Fruit fly (Drosophila melanogaster) whole organism, embryonic: ENCODE results near the gene CG5160.

ENCODE experiments used
- Awh ChIP-seq: fragments of 200-800 bp; sonication (Bioruptor generic); IDR thresholded peaks from 2 replicates; pipeline ENCODE4, ENCODE4 v1.3.6; 2022; ENCODE audit warnings: missing biosample characterization, missing genetic modification characterization
- Bdp1 ChIP-seq: fragments of 200-800 bp; sonication (Bioruptor generic); optimal IDR thresholded peaks from 3 replicates; lab custom pipeline; 2016; ENCODE audit warnings: missing biosample characterization, missing genetic modification characterization
- Bgb ChIP-seq: fragments of 200-800 bp; sonication (Bioruptor generic); IDR thresholded peaks from 2 replicates; pipeline ENCODE4 v1.3.6; 2022; ENCODE audit warnings: missing biosample characterization, missing genetic modification characterization; ENCODE audit not compliant: partially characterized antibody
- CG10366 ChIP-seq: fragments of 200-800 bp; sonication (Bioruptor generic); IDR thresholded peaks from 2 replicates; pipeline ENCODE4 v1.3.6; 2022; ENCODE audit warnings: missing biosample characterization, missing genetic modification characterization
- CG10462 ChIP-seq: fragments of 200-800 bp; sonication (Bioruptor generic); optimal IDR thresholded peaks from 2 replicates; lab custom pipeline; 2016; ENCODE audit warnings: missing biosample characterization, missing genetic modification characterization
- CG12104 ChIP-seq: fragments of 200-800 bp; sonication (Bioruptor generic); optimal IDR thresholded peaks from 3 replicates; lab custom pipeline; 2016; ENCODE audit warnings: missing biosample characterization, missing genetic modification characterization
- CG12769 ChIP-seq: fragments of 200-800 bp; sonication (Bioruptor generic); optimal IDR thresholded peaks from 2 replicates; lab custom pipeline; 2019; ENCODE audit warnings: missing biosample characterization, mild to moderate bottlenecking, missing genetic modification characterization, moderate library complexity
- CG12942 ChIP-seq: fragments of 200-800 bp; sonication (Bioruptor generic); optimal IDR thresholded peaks from 3 replicates; lab custom pipeline; 2016; ENCODE audit warnings: missing biosample characterization, missing genetic modification characterization
- CG14710 ChIP-seq: fragments of 200-800 bp; sonication (Bioruptor generic); optimal IDR thresholded peaks from 3 replicates; lab custom pipeline; 2019; ENCODE audit warnings: missing biosample characterization, mild to moderate bottlenecking, missing genetic modification characterization, moderate library complexity
- CG16779 ChIP-seq: fragments of 200-800 bp; sonication (Bioruptor generic); IDR thresholded peaks from 2 replicates; pipeline ENCODE4 v1.3.6; 2022; ENCODE audit warnings: missing biosample characterization, missing genetic modification characterization
- CG16815 ChIP-seq: fragments of 200-800 bp; sonication (Bioruptor generic); optimal IDR thresholded peaks from 3 replicates; lab custom pipeline; 2017; ENCODE audit warnings: missing biosample characterization, mild to moderate bottlenecking, missing genetic modification characterization
- CG2120 ChIP-seq: fragments of 200-800 bp; sonication (Bioruptor generic); optimal IDR thresholded peaks from 3 replicates; lab custom pipeline; 2016; ENCODE audit warnings: missing biosample characterization, missing genetic modification characterization
- CG3065 ChIP-seq: fragments of 200-800 bp; sonication (Bioruptor generic); optimal IDR thresholded peaks from 2 replicates; lab custom pipeline; 2016; ENCODE audit warnings: missing biosample characterization, missing genetic modification characterization
- CG32772 ChIP-seq: fragments of 200-800 bp; sonication (Bioruptor generic); IDR thresholded peaks from 2 replicates; pipeline ENCODE4 v1.3.6; 2022; ENCODE audit warnings: missing biosample characterization, missing genetic modification characterization
- CG34224 ChIP-seq: fragments of 200-800 bp; sonication (Bioruptor generic); IDR thresholded peaks from 3 replicates; pipeline ENCODE4 v1.3.6; 2022; ENCODE audit warnings: missing biosample characterization, missing genetic modification characterization; ENCODE audit not compliant: partially characterized antibody
- CG42726 ChIP-seq: fragments of 200-800 bp; sonication (Bioruptor generic); IDR thresholded peaks from 2 replicates; pipeline ENCODE4 v1.3.6; 2022; ENCODE audit warnings: missing biosample characterization, missing genetic modification characterization; ENCODE audit not compliant: partially characterized antibody
- CG4730 ChIP-seq: fragments of 200-800 bp; sonication (Bioruptor generic); IDR thresholded peaks from 2 replicates; pipeline ENCODE4 v1.3.6; 2022; ENCODE audit warnings: missing biosample characterization, missing genetic modification characterization
- CG6813 ChIP-seq: fragments of 200-800 bp; sonication (Bioruptor generic); optimal IDR thresholded peaks from 2 replicates; lab custom pipeline; 2017; ENCODE audit warnings: missing biosample characterization, missing genetic modification characterization, mild to moderate bottlenecking, moderate library complexity, missing genetic modification reagents
- CG6854 ChIP-seq: fragments of 200-800 bp; sonication (Bioruptor generic); optimal IDR thresholded peaks from 3 replicates; lab custom pipeline; 2017; ENCODE audit warnings: missing biosample characterization, mild to moderate bottlenecking, missing genetic modification characterization
- CG8765 ChIP-seq: fragments of 200-800 bp; sonication (Bioruptor generic); IDR thresholded peaks from 2 replicates; pipeline ENCODE4 v1.3.6; 2022; ENCODE audit warnings: missing biosample characterization, missing genetic modification characterization
- CG8944 ChIP-seq: fragments of 200-800 bp; sonication (Bioruptor generic); optimal IDR thresholded peaks from 3 replicates; lab custom pipeline; 2016; ENCODE audit warnings: missing biosample characterization, missing genetic modification characterization
- Dbx ChIP-seq: fragments of 200-800 bp; sonication (Bioruptor generic); IDR thresholded peaks from 3 replicates; pipeline ENCODE4 v1.3.6; 2022; ENCODE audit warnings: missing biosample characterization, missing genetic modification characterization
- Dp ChIP-seq: fragments of 200-800 bp; sonication (Bioruptor generic); optimal IDR thresholded peaks from 2 replicates; lab custom pipeline; 2018; ENCODE audit warnings: missing biosample characterization, mild to moderate bottlenecking, missing genetic modification characterization, moderate library complexity
- Fer3 ChIP-seq: fragments of 200-800 bp; sonication (Bioruptor generic); optimal IDR thresholded peaks from 2 replicates; lab custom pipeline; 2018; ENCODE audit warnings: missing biosample characterization, mild to moderate bottlenecking, missing genetic modification characterization, moderate library complexity
- Gug ChIP-seq: fragments of 200-800 bp; sonication (Bioruptor generic); IDR thresholded peaks from 4 replicates; pipeline ENCODE4 v1.3.6; 2022; ENCODE audit warnings: missing biosample characterization, missing genetic modification characterization
- HLH4C ChIP-seq: fragments of 200-800 bp; sonication (Bioruptor generic); IDR thresholded peaks from 3 replicates; pipeline ENCODE4 v1.3.6; 2022; ENCODE audit warnings: missing biosample characterization, missing genetic modification characterization; ENCODE audit not compliant: partially characterized antibody
- Kr ChIP-seq: fragments of 200-800 bp; sonication (Bioruptor generic); optimal IDR thresholded peaks from 2 replicates; lab custom pipeline; 2017; ENCODE audit warnings: missing biosample characterization, mild to moderate bottlenecking, missing genetic modification characterization
- Myb ChIP-seq: fragments of 200-800 bp; sonication (Bioruptor generic); optimal IDR thresholded peaks from 2 replicates; lab custom pipeline; 2016; ENCODE audit warnings: missing biosample characterization, missing genetic modification characterization
- Side ChIP-seq: fragments of 200-800 bp; sonication (Bioruptor generic); optimal IDR thresholded peaks from 2 replicates; lab custom pipeline; 2016; ENCODE audit warnings: missing biosample characterization, missing genetic modification characterization
- Usf ChIP-seq: fragments of 200-800 bp; sonication (Bioruptor generic); optimal IDR thresholded peaks from 2 replicates; lab custom pipeline; 2017; ENCODE audit warnings: missing genotype, missing biosample characterization, missing genetic modification characterization
- ash1 ChIP-seq: fragments of 200-800 bp; sonication (Bioruptor generic); optimal IDR thresholded peaks from 2 replicates; lab custom pipeline; 2018; ENCODE audit warnings: missing biosample characterization, mild to moderate bottlenecking, missing genetic modification characterization
- bbx ChIP-seq: fragments of 200-800 bp; sonication (Bioruptor generic); IDR thresholded peaks from 2 replicates; pipeline ENCODE4 v1.3.6; 2022; ENCODE audit warnings: missing biosample characterization, missing genetic modification characterization; ENCODE audit not compliant: partially characterized antibody
- cas ChIP-seq: fragments of 200-800 bp; sonication (Bioruptor generic); IDR thresholded peaks from 2 replicates; pipeline ENCODE4 v1.3.6; 2022; ENCODE audit warnings: missing biosample characterization, missing genetic modification characterization
- caup ChIP-seq: fragments of 200-800 bp; sonication (Bioruptor generic); optimal IDR thresholded peaks from 3 replicates; lab custom pipeline; 2017; ENCODE audit warnings: missing biosample characterization, mild to moderate bottlenecking, missing genetic modification characterization, moderate library complexity; ENCODE audit not compliant: severe bottlenecking
- chif ChIP-seq, 2 experiments: fragments of 200-800 bp; sonication (Bioruptor generic); optimal IDR thresholded peaks; 3 replicates each; lab custom pipeline; 2016; ENCODE audit warnings: missing biosample characterization in 2 of 2, missing genetic modification characterization in 2 of 2
- corto ChIP-seq: fragments of 200-800 bp; sonication (Bioruptor generic); optimal IDR thresholded peaks from 2 replicates; lab custom pipeline; 2016; ENCODE audit warnings: missing biosample characterization, mild to moderate bottlenecking, missing genetic modification characterization, moderate library complexity
- dmrt99B ChIP-seq: fragments of 200-800 bp; sonication (Bioruptor generic); optimal IDR thresholded peaks from 2 replicates; lab custom pipeline; 2018; ENCODE audit warnings: missing biosample characterization, mild to moderate bottlenecking, missing genetic modification characterization, moderate library complexity
- dysf ChIP-seq: fragments of 200-800 bp; sonication (Bioruptor generic); IDR thresholded peaks from 3 replicates; pipeline ENCODE4 v1.3.6; 2022; ENCODE audit warnings: missing biosample characterization, missing genetic modification characterization
- gem ChIP-seq: fragments of 200-800 bp; sonication (Bioruptor generic); optimal IDR thresholded peaks from 2 replicates; lab custom pipeline; 2019; ENCODE audit warnings: missing biosample characterization, mild to moderate bottlenecking, missing genetic modification characterization, moderate library complexity
- kah ChIP-seq: fragments of 200-800 bp; sonication (Bioruptor generic); optimal IDR thresholded peaks from 2 replicates; lab custom pipeline; 2018; ENCODE audit warnings: missing biosample characterization, mild to moderate bottlenecking, missing genetic modification characterization
- ken ChIP-seq: fragments of 200-800 bp; sonication (Bioruptor generic); IDR thresholded peaks from 3 replicates; pipeline ENCODE4 v1.3.6; 2022; ENCODE audit warnings: missing biosample characterization, missing genetic modification characterization
- lmd ChIP-seq: fragments of 200-800 bp; sonication (Bioruptor generic); IDR thresholded peaks from 2 replicates; pipeline ENCODE4 v1.3.6; 2022; ENCODE audit warnings: missing biosample characterization, missing genetic modification characterization
- pzg ChIP-seq: fragments of 200-800 bp; sonication (Bioruptor generic); optimal IDR thresholded peaks from 3 replicates; lab custom pipeline; 2018; ENCODE audit warnings: missing biosample characterization, mild to moderate bottlenecking, missing genetic modification characterization, moderate library complexity
- row ChIP-seq: fragments of 200-800 bp; sonication (Bioruptor generic); IDR thresholded peaks from 3 replicates; pipeline ENCODE4 v1.3.6; 2022; ENCODE audit warnings: missing biosample characterization, missing genetic modification characterization
- tll ChIP-seq, 2 experiments: fragments of 200-800 bp in 1 of 2; fragments of >200 bp in 1 of 2; sonication (Bioruptor generic) in 1 of 2; optimal IDR thresholded peaks; 2 replicates each; lab custom pipeline; 2017 to 2019; ENCODE audit warnings: missing biosample characterization in 2 of 2, missing genetic modification characterization in 2 of 2, mild to moderate bottlenecking in 1 of 2, moderate library complexity in 1 of 2
- vfl ChIP-seq: fragments of 200-800 bp; sonication (Bioruptor generic); optimal IDR thresholded peaks from 2 replicates; lab custom pipeline; 2016; ENCODE audit warnings: missing biosample characterization, missing genetic modification characterization
- zfh1 ChIP-seq: fragments of 200-800 bp; sonication (Bioruptor generic); IDR thresholded peaks from 3 replicates; pipeline ENCODE4 v1.3.6; 2022; ENCODE audit warnings: missing biosample characterization, missing genetic modification characterization

The CG5160 gene

DNA sequence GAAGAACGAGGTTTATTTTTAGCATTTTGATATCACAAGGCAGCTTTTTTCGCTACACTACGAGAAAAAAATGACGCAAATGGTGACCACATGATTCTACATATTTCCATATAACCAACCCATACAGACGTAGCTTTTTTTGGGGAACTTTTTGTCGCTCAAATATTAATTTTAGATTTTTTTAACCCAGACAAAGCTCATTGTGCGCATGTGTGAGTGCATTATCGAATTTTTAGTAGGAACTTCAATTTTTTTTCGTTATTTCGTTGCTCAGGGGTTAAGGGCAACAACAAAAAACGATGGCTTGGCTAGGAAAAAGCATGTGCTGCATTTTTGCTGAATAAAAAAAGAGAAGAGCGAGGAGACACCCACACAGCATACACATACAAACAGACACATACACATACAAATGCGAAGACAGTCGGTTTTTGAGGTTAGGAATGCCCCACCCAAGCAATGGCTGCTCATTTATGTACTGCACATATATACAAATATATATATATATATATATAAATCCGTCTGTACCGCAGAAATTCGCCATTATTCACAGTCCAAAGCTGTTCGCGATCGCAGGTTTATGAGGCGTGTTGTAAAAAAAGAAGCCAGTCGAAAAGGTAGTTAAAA lies 25.8 kb upstream of the CG5160 start (continued):
- TF ChIP-seq row (GFP tag; lab: Robert Waterston, UW) (peak; percentile 19; the same call in 1 of the 3 replicates), Usf (GFP tag; lab: Kevin White, UChicago) (no peak), kah (no peak), tll (GFP tag; optimal IDR thresholded peaks at IDR 0.05; lab: Kevin White, UChicago) (no peak), CG16779 (no peak), bbx (no peak), corto (GFP tag; lab: Kevin White, UChicago) (peak; percentile 7), Bgb (no peak), Dp (GFP tag; lab: Kevin White, UChicago) (no peak)

dm6 chr2L:7423333-7423895 lies 24.9 kb upstream of the CG5160 start:
- TF ChIP-seq row (GFP tag; lab: Robert Waterston, UW) (peak; percentile 67), CG10366 (GFP tag; lab: Robert Waterston, UW) (peak; percentile 12; the same call in 1 of the 2 replicates), dysf (GFP tag; lab: Robert Waterston, UW) (peak; percentile 52; the same call in 2 of the 3 replicates), CG8765 (GFP tag; lab: Robert Waterston, UW) (peak; percentile 9; the same call in 1 of the 2 replicates), CG12104 (no peak), CG12769 (tag; lab: Kevin White, UChicago) (peak; percentile 50), CG4730 (GFP tag; lab: Robert Waterston, UW) (peak; percentile 16; the same call in 1 of the 2 replicates), Myb (GFP tag; lab: Kevin White, UChicago) (peak; percentile 26), CG10462 (GFP tag; lab: Kevin White, UChicago) (no peak), CG34224 (GFP tag; lab: Robert Waterston, UW) (peak; percentile 22; the same call in 1 of the 3 replicates), caup (GFP tag; lab: Kevin White, UChicago) (peak; percentile 8), CG6854 (GFP tag; lab: Kevin White, UChicago) (no peak), lmd (GFP tag; lab: Robert Waterston, UW) (peak; percentile 38; the same call in 1 of the 2 replicates), Kr (no peak), pzg (GFP tag; lab: Kevin White, UChicago) (peak; percentile 18), CG3065 (no peak), zfh1 (peak; percentile 61; the same call in 1 of the 3 replicates), CG14710 (tag; lab: Kevin White, UChicago) (peak; percentile 16), CG8944 (GFP tag; lab: Kevin White, UChicago) (peak; percentile 33), gem (tag; lab: Kevin White, UChicago) (peak; percentile 32), CG16815 (peak; percentile 29), CG12942 (GFP tag; lab: Kevin White, UChicago) (peak; percentile 10), CG42726 (GFP tag; lab: Robert Waterston, UW) (0 out of 2 replicates have a peak, but pooled peaks have one; percentile 28), CG32772 (GFP tag; lab: Robert Waterston, UW) (peak; percentile 54), chif (GFP tag; optimal IDR thresholded peaks at IDR 0.05; lab: Kevin White, UChicago) (peak in 1 of 2 experiments; percentile 8), Fer3 (tag; lab: Kevin White, UChicago) (peak; percentile 5), Side (GFP tag; lab: Kevin White, UChicago) (peak; percentile 4), Awh (GFP tag; lab: Robert Waterston, UW) (0 out of 2 replicates have a peak, but pooled peaks have one; percentile 39), vfl (GFP tag; lab: Kevin White, UChicago) (peak; percentile 25), Bdp1 (GFP tag; lab: Kevin White, UChicago) (no peak), cas (GFP tag; lab: Robert Waterston, UW) (no peak), dmrt99B (peak; percentile 9), Dbx (GFP tag; lab: Robert Waterston, UW) (peak; percentile 74), Gug (GFP tag; lab: Robert Waterston, UW) (peak; percentile 55; the same call in 1 of the 4 replicates), CG6813 (no peak), ken (GFP tag; lab: Robert Waterston, UW) (0 out of 3 replicates have a peak, but pooled peaks have one; percentile 46), HLH4C (GFP tag; lab: Robert Waterston, UW) (no peak), ash1 (GFP tag; lab: Kevin White, UChicago) (no peak), CG2120 (GFP tag; lab: Kevin White, UChicago) (peak; percentile 81)
